Worm (Caenorhabditis elegans): Measurements from ENCODE around the gene C18D1.2.

C18D1.2 gene

DNA sequence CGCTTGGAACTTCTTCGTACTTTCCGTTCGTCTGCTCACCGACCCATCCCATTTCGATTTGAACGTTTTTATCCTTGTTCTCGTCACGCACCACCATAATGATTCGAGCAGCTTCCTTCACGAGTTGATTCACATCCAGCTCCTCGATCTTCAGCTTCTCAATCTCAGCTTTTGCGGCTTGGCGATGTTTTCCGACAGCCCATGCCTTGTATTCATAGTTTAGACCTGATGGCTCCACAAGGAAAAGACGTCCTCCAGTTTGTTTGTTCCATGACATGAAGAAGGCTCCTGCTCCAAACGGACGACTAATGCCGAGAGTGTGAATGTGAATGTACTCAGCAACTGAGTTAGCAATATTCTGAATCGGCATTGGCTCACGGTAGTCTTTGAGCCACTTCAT lies 42.3 kb downstream of the C18D1.2 start:
- TF ChIP-seq die-1 (tag; optimal IDR thresholded peaks at IDR 0.05), result no peak
- no peak for TF ChIP-seq egl-44 (GFP tag; IDR thresholded peaks at IDR 0.05)

DNA sequence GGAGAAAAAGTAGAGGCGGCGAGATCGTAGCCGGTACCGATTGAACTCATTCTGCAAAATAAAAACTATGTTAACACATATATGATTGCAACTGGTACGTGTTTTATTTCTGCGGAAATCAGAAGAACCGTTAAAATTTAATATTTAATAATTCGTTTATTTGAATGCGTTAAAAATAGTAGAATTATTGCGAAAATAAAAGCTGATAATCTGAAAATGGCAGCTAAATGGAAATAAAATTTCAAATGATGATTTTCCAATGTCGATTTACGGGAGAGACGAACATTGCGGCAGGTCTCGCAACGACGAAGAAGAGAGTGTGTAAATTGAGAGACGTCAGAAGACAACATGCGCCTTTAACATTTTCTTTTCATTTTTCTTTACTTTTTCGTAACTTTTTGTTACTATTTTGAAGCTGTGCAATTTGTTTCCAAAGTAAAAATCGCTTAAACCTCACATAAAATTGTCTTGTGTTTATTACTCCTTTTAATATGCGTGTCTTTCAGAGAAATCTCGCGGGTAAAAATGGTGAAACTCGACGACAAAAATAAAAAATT lies 43.1 kb downstream of the C18D1.2 start, which contains the start of the genes pas-7 and puf-12:
Gene pas-7, minus strand, starts transcription at position 51 of the 557 bp plus-strand sequence.
Gene puf-12, plus strand, starts transcription at position 507 of the 557 bp plus-strand sequence.
- TF ChIP-seq dpl-1 (GFP tag; optimal IDR thresholded peaks at IDR 0.05), result no peak
- no peak for TF ChIP-seq let-607 (tag; optimal IDR thresholded peaks at IDR 0.05)
- no peak for TF ChIP-seq akir-1 (GFP tag; optimal IDR thresholded peaks at IDR 0.05)
- TF ChIP-seq hmg-1.2 (GFP tag; IDR thresholded peaks at IDR 0.05), result peak; percentile 78; the same call in 1 of the 2 replicates
- TF ChIP-seq madf-10 (tag; optimal IDR thresholded peaks at IDR 0.05), result no peak
- TF ChIP-seq madf-8 (GFP tag; conservative IDR thresholded peaks at IDR 0.05), result no peak
- no peak for TF ChIP-seq F55B11.4 (tag; optimal IDR thresholded peaks at IDR 0.05; ENCODE audit: borderline replicate concordance, insufficient read depth)
- TF ChIP-seq hsf-1 (GFP tag; IDR thresholded peaks at IDR 0.05), result no peak
- TF ChIP-seq pbrm-1 (GFP tag; IDR thresholded peaks at IDR 0.05), result no peak
- no peak for TF ChIP-seq snpc-3.4 (tag; optimal IDR thresholded peaks at IDR 0.05)
- no peak for TF ChIP-seq let-526 (GFP tag; IDR thresholded peaks at IDR 0.05)
- no peak for TF ChIP-seq C17E4.6 (GFP tag; IDR thresholded peaks at IDR 0.05)
- no peak for TF ChIP-seq cebp-2 (GFP tag; IDR thresholded peaks at IDR 0.05)
- peak; percentile 1 for TF ChIP-seq efl-1 (GFP tag; optimal IDR thresholded peaks at IDR 0.05)
- TF ChIP-seq hrde-1 (tag; optimal IDR thresholded peaks at IDR 0.05; ENCODE audit: borderline replicate concordance), result no peak
- TF ChIP-seq cebp-1 (GFP tag; IDR thresholded peaks at IDR 0.05), result no peak
- TF ChIP-seq cebp-1 (tag; optimal IDR thresholded peaks at IDR 0.05), result no peak
- no peak for TF ChIP-seq B0019.2 (GFP tag; conservative IDR thresholded peaks at IDR 0.05)
- TF ChIP-seq F49E8.2 (tag; optimal IDR thresholded peaks at IDR 0.05; ENCODE audit: insufficient read depth), result no peak
- no peak for TF ChIP-seq dpff-1 (tag; optimal IDR thresholded peaks at IDR 0.05)
- TF ChIP-seq bed-1 (GFP tag; IDR thresholded peaks at IDR 0.05), result no peak
- TF ChIP-seq K11D2.4 (GFP tag; IDR thresholded peaks at IDR 0.05), result no peak
- TF ChIP-seq unc-130 (GFP tag; optimal IDR thresholded peaks at IDR 0.05), result no peak
- TF ChIP-seq T26A5.8 (tag; optimal IDR thresholded peaks at IDR 0.05), result no peak
- no peak for TF ChIP-seq F10E7.11 (tag; optimal IDR thresholded peaks at IDR 0.05)
- TF ChIP-seq ztf-28 (GFP tag; IDR thresholded peaks at IDR 0.05), result no peak
- no peak for TF ChIP-seq pha-4 (tag; optimal IDR thresholded peaks at IDR 0.05)
- TF ChIP-seq rcor-1 (GFP tag; IDR thresholded peaks at IDR 0.05), result no peak
- no peak for TF ChIP-seq ceh-100 (GFP tag; IDR thresholded peaks at IDR 0.05)
- no peak for TF ChIP-seq ekl-4 (GFP tag; IDR thresholded peaks at IDR 0.05)
- peak; percentile 14 for TF ChIP-seq lsl-1 (GFP tag; optimal IDR thresholded peaks at IDR 0.05)
- peak; percentile 9 for TF ChIP-seq snpc-1.1 (tag; optimal IDR thresholded peaks at IDR 0.05; ENCODE audit: insufficient read depth)
- peak; percentile 19; the same call in 1 of the 2 replicates for TF ChIP-seq madf-6 (GFP tag; IDR thresholded peaks at IDR 0.05)
- no peak for TF ChIP-seq athp-1 (tag; optimal IDR thresholded peaks at IDR 0.05)
- TF ChIP-seq lin-54 (GFP tag; optimal IDR thresholded peaks at IDR 0.05), result no peak
- peak; percentile 69 for TF ChIP-seq F33H1.4 (GFP tag; IDR thresholded peaks at IDR 0.05)
- TF ChIP-seq mcd-1 (GFP tag; IDR thresholded peaks at IDR 0.05), result no peak
- TF ChIP-seq B0035.1 (tag; optimal IDR thresholded peaks at IDR 0.05), result no peak
- no peak for TF ChIP-seq nhr-90 (tag; optimal IDR thresholded peaks at IDR 0.05)
